Worm (Caenorhabditis elegans) whole organism, late embryonic: ENCODE data around the gene egl-5.

ENCODE experiments used
- K09A11.1 ChIP-seq: sonication (generic microtip); optimal IDR thresholded peaks from 2 replicates; lab custom pipeline; 2017; ENCODE audit warnings: antibody characterized with exemption, mild to moderate bottlenecking, missing genetic modification characterization, missing compliant biosample characterization; ENCODE audit not compliant: insufficient read depth
- ama-1 ChIP-seq: fragments of 150-350 bp; optimal IDR thresholded peaks from 2 replicates; lab custom pipeline; 2014
- ceh-14 ChIP-seq: sonication (generic microtip); optimal IDR thresholded peaks from 2 replicates; lab custom pipeline; 2016; ENCODE audit warnings: missing genotype, missing genetic modification characterization, missing compliant biosample characterization
- dve-1 ChIP-seq: sonication (generic microtip); optimal IDR thresholded peaks from 2 replicates; lab custom pipeline; 2017; ENCODE audit warnings: antibody characterized with exemption, mild to moderate bottlenecking, missing genetic modification characterization, missing compliant biosample characterization
- ets-4 ChIP-seq: sonication (generic microtip); optimal IDR thresholded peaks from 2 replicates; lab custom pipeline; 2016; ENCODE audit warnings: missing genetic modification characterization, missing compliant biosample characterization
- hlh-8 ChIP-seq: sonication (generic microtip); optimal IDR thresholded peaks from 2 replicates; lab custom pipeline; 2016; ENCODE audit warnings: missing genotype, missing genetic modification characterization, missing compliant biosample characterization
- lim-6 ChIP-seq: sonication (generic microtip); optimal IDR thresholded peaks from 2 replicates; lab custom pipeline; 2016; ENCODE audit warnings: missing genetic modification characterization, missing compliant biosample characterization
- nhr-11 ChIP-seq: fragments of 150-350 bp; optimal IDR thresholded peaks from 2 replicates; lab custom pipeline; 2014; ENCODE audit warnings: missing biosample characterization, missing genetic modification characterization
- pha-4 ChIP-seq: fragments of 150-350 bp; optimal IDR thresholded peaks from 2 replicates; lab custom pipeline; 2018; ENCODE audit warnings: missing biosample characterization, missing genetic modification reagents, missing genetic modification characterization
- pqm-1 ChIP-seq: sonication (generic microtip); optimal IDR thresholded peaks from 2 replicates; lab custom pipeline; 2016; ENCODE audit warnings: missing genetic modification characterization, missing compliant biosample characterization
- sox-4 ChIP-seq: sonication (generic microtip); optimal IDR thresholded peaks from 2 replicates; lab custom pipeline; 2017; ENCODE audit warnings: mild to moderate bottlenecking, missing genetic modification characterization, inconsistent platforms, missing compliant biosample characterization
- unc-42 ChIP-seq: sonication (generic microtip); optimal IDR thresholded peaks from 2 replicates; lab custom pipeline; 2016; ENCODE audit warnings: missing genotype, missing genetic modification characterization, missing compliant biosample characterization
- unc-55 ChIP-seq: sonication (generic microtip); optimal IDR thresholded peaks from 2 replicates; lab custom pipeline; 2017; ENCODE audit warnings: missing biosample characterization, missing genetic modification reagents, missing genetic modification characterization

ce11 chrIII:7805253-7805652 lies 8.9 kb upstream of the egl-5 start:
- TF ChIP-seq pqm-1 (no peak), lim-6 (tag; lab: Kevin White, UChicago) (no peak), dve-1 (tag; lab: Kevin White, UChicago) (no peak), ceh-14 (tag; lab: Kevin White, UChicago) (no peak), pha-4 (tag; lab: Kevin White, UChicago) (no peak), ama-1 (lab: Kevin White, UChicago) (no peak), nhr-11 (tag; lab: Kevin White, UChicago) (no peak), unc-42 (tag; lab: Kevin White, UChicago) (no peak), hlh-8 (tag; lab: Kevin White, UChicago) (no peak), sox-4 (tag; lab: Kevin White, UChicago) (no peak), ets-4 (tag; lab: Kevin White, UChicago) (no peak), unc-55 (no peak), K09A11.1 (tag; lab: Kevin White, UChicago) (no peak)
